Worm (Caenorhabditis elegans): ENCODE measurements around the gene trap-2.
A peak's percentile ranks its signal among the peaks of the same experiment; 100 is the strongest.

Gene trap-2

DNA sequence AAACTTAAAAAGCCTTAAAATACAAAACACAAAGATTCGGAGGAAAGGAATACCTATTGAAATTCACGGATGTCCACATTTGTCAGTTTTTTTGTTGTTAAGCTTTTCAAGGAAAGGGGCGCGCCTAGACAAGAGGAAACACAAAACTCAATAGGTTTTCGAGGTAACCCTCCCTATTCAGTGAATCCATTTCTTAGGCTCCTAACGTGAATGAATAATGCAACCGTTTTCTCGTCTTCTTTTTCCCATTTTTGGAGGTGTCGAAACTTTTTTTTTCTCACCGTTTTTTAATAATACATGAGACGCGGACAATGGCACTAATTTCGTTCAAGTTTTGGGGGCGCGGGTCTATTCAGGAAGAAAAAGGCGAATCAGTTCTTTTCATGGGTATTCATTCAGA lies 30.9 kb downstream of the trap-2 start:
- TF ChIP-seq nhr-232 (tag; optimal IDR thresholded peaks at IDR 0.05) (no peak), ceh-24 (tag; optimal IDR thresholded peaks at IDR 0.05) (no peak), pax-1 (tag; optimal IDR thresholded peaks at IDR 0.05) (no peak), pqm-1 (tag; optimal IDR thresholded peaks at IDR 0.05) (no peak), ceh-31 (tag; optimal IDR thresholded peaks at IDR 0.05) (peak; percentile 51), C08G9.2 (tag; optimal IDR thresholded peaks at IDR 0.05) (no peak)

DNA sequence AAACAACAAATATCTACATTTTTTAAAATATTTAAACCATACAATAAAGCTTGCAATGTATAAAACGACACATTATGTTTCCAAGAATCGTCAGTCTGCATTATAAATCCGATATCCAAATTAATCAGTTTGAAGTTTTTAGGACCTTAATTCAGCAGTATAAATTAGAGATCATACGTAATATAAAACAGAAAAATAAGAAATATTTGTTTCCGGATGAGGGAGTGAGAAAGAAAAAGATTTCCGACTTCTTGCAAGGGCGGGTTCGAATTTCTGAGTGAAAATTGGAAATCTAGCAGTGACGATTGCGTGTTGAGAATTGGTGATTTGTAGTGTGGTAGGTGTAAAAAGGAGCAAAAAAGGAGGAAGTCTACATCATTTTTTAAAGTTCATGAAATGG lies 32.3 kb downstream of the trap-2 start, which contains the start of gene npr-19:
TSS of gene npr-19 (minus strand) at position 101 of the 400 bp plus-strand sequence.
- TF ChIP-seq hlh-30 (tag; optimal IDR thresholded peaks at IDR 0.05; ENCODE audit: insufficient read depth) (no peak), lim-6 (tag; optimal IDR thresholded peaks at IDR 0.05) (no peak), ref-2 (tag; optimal IDR thresholded peaks at IDR 0.05) (no peak), unc-86 (tag; optimal IDR thresholded peaks at IDR 0.05) (no peak), C38D4.7 (GFP tag; optimal IDR thresholded peaks at IDR 0.05) (no peak), madf-2 (tag; optimal IDR thresholded peaks at IDR 0.05) (no peak), pha-2 (tag; optimal IDR thresholded peaks at IDR 0.05) (no peak), tbx-7 (tag; optimal IDR thresholded peaks at IDR 0.05) (no peak), elt-2 (tag; optimal IDR thresholded peaks at IDR 0.05) (no peak), pros-1 (tag; optimal IDR thresholded peaks at IDR 0.05) (no peak), hlh-6 (tag; optimal IDR thresholded peaks at IDR 0.05) (no peak), nfya-1 (tag; optimal IDR thresholded peaks at IDR 0.05) (no peak), ahr-1 (tag; optimal IDR thresholded peaks at IDR 0.05) (no peak), F13H6.1 (tag; optimal IDR thresholded peaks at IDR 0.05) (no peak), ceh-48 (tag; optimal IDR thresholded peaks at IDR 0.05) (no peak), unc-3 (GFP tag; conservative IDR thresholded peaks at IDR 0.05) (no peak), unc-3 (tag; optimal IDR thresholded peaks at IDR 0.05) (no peak)

DNA sequence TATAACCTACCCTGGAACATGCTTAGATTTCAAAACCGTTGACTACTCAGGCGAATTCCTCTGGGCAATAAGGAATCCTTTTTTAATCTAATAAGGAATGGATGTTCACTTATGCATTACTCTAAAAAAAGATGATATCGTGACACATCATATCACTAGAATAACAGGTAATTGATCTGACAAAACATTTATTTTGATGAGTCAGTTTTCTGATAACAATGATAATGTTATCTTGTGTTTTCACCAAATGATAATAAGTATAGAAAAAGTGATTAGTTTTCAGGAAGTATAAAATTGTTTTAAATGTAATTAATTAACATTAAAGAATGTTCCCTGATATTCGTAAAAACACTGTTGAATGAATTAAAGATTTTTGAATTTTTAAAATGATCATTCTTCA lies 38.8 kb downstream of the trap-2 start:
- TF ChIP-seq elt-2 (tag; optimal IDR thresholded peaks at IDR 0.05) (peak; percentile 94), gmeb-2 (tag; optimal IDR thresholded peaks at IDR 0.05) (no peak), sox-2 (GFP tag; IDR thresholded peaks at IDR 0.05) (no peak)

DNA sequence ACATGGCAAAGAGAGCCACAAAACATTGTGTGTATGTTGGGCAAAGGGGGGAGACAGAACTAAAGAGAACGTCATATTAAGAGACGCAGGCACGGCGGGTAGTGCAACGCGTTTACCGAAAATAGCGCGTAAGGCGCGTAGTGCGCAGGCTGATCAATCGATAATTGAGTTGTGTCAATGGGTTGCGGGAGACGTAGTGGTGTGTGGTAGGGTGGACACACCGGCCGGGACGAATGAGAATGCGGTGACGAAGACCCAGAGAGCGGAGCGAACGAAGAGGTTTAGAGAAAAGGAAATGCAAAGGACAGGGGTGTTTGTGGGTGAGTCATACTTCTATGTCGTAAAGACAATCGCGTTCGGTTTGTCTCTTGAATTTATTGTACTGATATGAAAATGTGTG lies 40.1 kb downstream of the trap-2 start:
- TF ChIP-seq pros-1 (tag; optimal IDR thresholded peaks at IDR 0.05) = peak; percentile 7
- TF ChIP-seq nhr-232 (tag; optimal IDR thresholded peaks at IDR 0.05) = no peak
- no peak for TF ChIP-seq K09A11.1 (tag; optimal IDR thresholded peaks at IDR 0.05; ENCODE audit: insufficient read depth)
- no peak for TF ChIP-seq Y22D7AL.16 (tag; optimal IDR thresholded peaks at IDR 0.05)
- TF ChIP-seq pqm-1 (tag; optimal IDR thresholded peaks at IDR 0.05) = no peak
- TF ChIP-seq ceh-14 (tag; optimal IDR thresholded peaks at IDR 0.05) = peak; percentile 32
- no peak for TF ChIP-seq npax-4 (tag; optimal IDR thresholded peaks at IDR 0.05)
- TF ChIP-seq unc-3 (GFP tag; conservative IDR thresholded peaks at IDR 0.05) = no peak
- TF ChIP-seq unc-3 (tag; optimal IDR thresholded peaks at IDR 0.05) = no peak
- TF ChIP-seq dmd-4 (tag; optimal IDR thresholded peaks at IDR 0.05; ENCODE audit: borderline replicate concordance) = no peak
- TF ChIP-seq C08G9.2 (tag; optimal IDR thresholded peaks at IDR 0.05) = peak; percentile 20
- TF ChIP-seq T23F11.4 (GFP tag; optimal IDR thresholded peaks at IDR 0.05) = no peak
- TF ChIP-seq pat-9 (tag; optimal IDR thresholded peaks at IDR 0.05) = no peak
- TF ChIP-seq unc-42 (tag; optimal IDR thresholded peaks at IDR 0.05) = peak; percentile 95
- no peak for TF ChIP-seq pha-2 (tag; optimal IDR thresholded peaks at IDR 0.05)
- no peak for TF ChIP-seq ceh-45 (GFP tag; IDR thresholded peaks at IDR 0.05)
- TF ChIP-seq pha-4 (tag; optimal IDR thresholded peaks at IDR 0.05) = no peak
- no peak for TF ChIP-seq C38D4.7 (GFP tag; optimal IDR thresholded peaks at IDR 0.05)
- TF ChIP-seq dve-1 (tag; optimal IDR thresholded peaks at IDR 0.05) = no peak
- no peak for TF ChIP-seq ahr-1 (tag; optimal IDR thresholded peaks at IDR 0.05)
- TF ChIP-seq ceh-34 (tag; optimal IDR thresholded peaks at IDR 0.05) = peak; percentile 85
- no peak for TF ChIP-seq che-1 (tag; optimal IDR thresholded peaks at IDR 0.05)
- no peak for TF ChIP-seq unc-86 (tag; optimal IDR thresholded peaks at IDR 0.05)
- TF ChIP-seq ceh-22 (tag; optimal IDR thresholded peaks at IDR 0.05) = no peak
- peak; percentile 88 for TF ChIP-seq ceh-48 (tag; optimal IDR thresholded peaks at IDR 0.05)
- TF ChIP-seq ceh-24 (tag; optimal IDR thresholded peaks at IDR 0.05) = no peak
- no peak for TF ChIP-seq hlh-15 (tag; optimal IDR thresholded peaks at IDR 0.05)
- peak; percentile 52 for TF ChIP-seq hlh-6 (tag; optimal IDR thresholded peaks at IDR 0.05)
- TF ChIP-seq ceh-19 (GFP tag; optimal IDR thresholded peaks at IDR 0.05) = no peak
- peak; percentile 69 for TF ChIP-seq hlh-8 (tag; optimal IDR thresholded peaks at IDR 0.05)
- peak; percentile 87 for TF ChIP-seq rnt-1 (tag; optimal IDR thresholded peaks at IDR 0.05)
- TF ChIP-seq gmeb-2 (tag; optimal IDR thresholded peaks at IDR 0.05) = no peak
- TF ChIP-seq ceh-31 (tag; optimal IDR thresholded peaks at IDR 0.05) = peak; percentile 90
- TF ChIP-seq ets-4 (tag; optimal IDR thresholded peaks at IDR 0.05) = no peak
- TF ChIP-seq ztf-16 (tag; optimal IDR thresholded peaks at IDR 0.05) = no peak
- TF ChIP-seq lim-6 (tag; optimal IDR thresholded peaks at IDR 0.05) = no peak
- peak; percentile 23 for TF ChIP-seq ceh-18 (tag; optimal IDR thresholded peaks at IDR 0.05)

Measured in whole organism, late embryonic.